Worm (Caenorhabditis elegans) whole organism, mixed stage, embryonic: ENCODE measurements around the gene T14G8.3.
A peak's percentile ranks its signal among the peaks of the same experiment; 100 is the strongest.

Experiments
- ceh-43 ChIP-seq: fragments of 200-800 bp; sonication (Bioruptor generic); optimal IDR thresholded peaks from 2 replicates; lab custom pipeline; 2018; ENCODE audit warnings: mild to moderate bottlenecking, missing genetic modification characterization, moderate library complexity, missing compliant biosample characterization
- ces-1 ChIP-seq: fragments of 150-350 bp; optimal IDR thresholded peaks from 2 replicates; lab custom pipeline; 2014; ENCODE audit warnings: missing biosample characterization, missing genetic modification reagents, missing genetic modification characterization
- elt-3 ChIP-seq: fragments of 150-350 bp; optimal IDR thresholded peaks from 2 replicates; lab custom pipeline; 2014; ENCODE audit warnings: missing biosample characterization, missing genetic modification characterization
- flh-1 ChIP-seq: fragments of 200-800 bp; sonication (Bioruptor generic); optimal IDR thresholded peaks from 2 replicates; lab custom pipeline; 2018; ENCODE audit warnings: mild to moderate bottlenecking, missing genetic modification characterization, moderate library complexity, missing compliant biosample characterization
- lin-32 ChIP-seq: fragments of 200-800 bp; sonication (Bioruptor generic); optimal IDR thresholded peaks from 2 replicates; lab custom pipeline; 2018; ENCODE audit warnings: mild to moderate bottlenecking, missing genetic modification characterization, missing compliant biosample characterization
- lsy-2 ChIP-seq: fragments of 150-350 bp; optimal IDR thresholded peaks from 2 replicates; lab custom pipeline; 2014; ENCODE audit warnings: missing biosample characterization, missing genetic modification characterization
- mab-5 ChIP-seq: fragments of 150-350 bp; optimal IDR thresholded peaks from 2 replicates; lab custom pipeline; 2014; ENCODE audit warnings: missing biosample characterization, missing genetic modification characterization
- mep-1 ChIP-seq: fragments of 150-350 bp; optimal IDR thresholded peaks from 2 replicates; lab custom pipeline; 2017; ENCODE audit warnings: missing biosample characterization, missing genetic modification reagents, missing genetic modification characterization, inconsistent platforms
- nhr-237 ChIP-seq: fragments of 150-350 bp; optimal IDR thresholded peaks from 2 replicates; lab custom pipeline; 2014; ENCODE audit warnings: missing biosample characterization, missing genetic modification characterization
- nhr-76 ChIP-seq: sonication (generic microtip); optimal IDR thresholded peaks from 2 replicates; lab custom pipeline; 2017; ENCODE audit warnings: missing biosample characterization, missing genetic modification characterization
- pha-4 ChIP-seq: fragments of 150-350 bp; optimal IDR thresholded peaks from 2 replicates; lab custom pipeline; 2018; ENCODE audit warnings: missing biosample characterization, missing genetic modification reagents, missing genetic modification characterization
- ztf-11 ChIP-seq: fragments of 150-350 bp; optimal IDR thresholded peaks from 2 replicates; lab custom pipeline; 2014; ENCODE audit warnings: missing biosample characterization, missing genetic modification characterization

ce11 chrX:12889837-12890449 is 28.9 kb downstream of the T14G8.3 start:
- TF ChIP-seq flh-1 (GFP tag; lab: Kevin White, UChicago): peak; percentile 60
- no peak for TF ChIP-seq ztf-11
- TF ChIP-seq nhr-76 (tag; lab: Kevin White, UChicago): no peak
- TF ChIP-seq pha-4: peak; percentile 56
- peak; percentile 29 for TF ChIP-seq mep-1 (tag; lab: Kevin White, UChicago)
- no peak for TF ChIP-seq ces-1 (GFP tag; lab: Kevin White, UChicago)
- no peak for TF ChIP-seq mab-5 (tag; lab: Kevin White, UChicago)
- no peak for TF ChIP-seq nhr-237
- no peak for TF ChIP-seq elt-3 (tag; lab: Kevin White, UChicago)
- TF ChIP-seq ceh-43: peak; percentile 78
- TF ChIP-seq lin-32: peak; percentile 47
- TF ChIP-seq lsy-2 (tag; lab: Kevin White, UChicago): peak; percentile 2
